Fruit fly (Drosophila melanogaster): ENCODE data around the gene Gen.
A peak's percentile ranks its signal among the peaks of the same experiment; 100 is the strongest.

Gene Gen

DNA sequence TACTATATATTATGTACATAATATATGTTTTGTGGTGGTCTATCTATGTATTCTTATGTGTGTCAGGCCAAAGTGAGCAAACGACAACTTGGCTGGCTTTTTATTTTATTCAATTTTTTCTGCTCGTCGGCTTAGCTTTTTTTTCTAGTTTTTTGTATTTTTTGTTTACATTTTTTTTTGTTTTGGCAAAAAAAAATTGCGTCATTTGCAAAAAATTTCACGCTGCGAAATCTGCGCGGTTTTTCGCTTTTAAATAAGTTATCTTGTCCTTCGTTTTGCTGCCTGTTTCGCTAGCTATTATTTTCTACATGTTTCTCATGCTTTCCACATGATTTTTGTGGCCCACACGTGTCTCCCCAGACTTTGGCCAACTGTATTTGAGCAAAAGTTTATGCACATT is 20.3 kb upstream of the Gen start:
- no peak for TF ChIP-seq CG8478 (optimal IDR thresholded peaks at IDR 0.05)
- TF ChIP-seq CTCF (optimal IDR thresholded peaks at IDR 0.05): no peak

DNA sequence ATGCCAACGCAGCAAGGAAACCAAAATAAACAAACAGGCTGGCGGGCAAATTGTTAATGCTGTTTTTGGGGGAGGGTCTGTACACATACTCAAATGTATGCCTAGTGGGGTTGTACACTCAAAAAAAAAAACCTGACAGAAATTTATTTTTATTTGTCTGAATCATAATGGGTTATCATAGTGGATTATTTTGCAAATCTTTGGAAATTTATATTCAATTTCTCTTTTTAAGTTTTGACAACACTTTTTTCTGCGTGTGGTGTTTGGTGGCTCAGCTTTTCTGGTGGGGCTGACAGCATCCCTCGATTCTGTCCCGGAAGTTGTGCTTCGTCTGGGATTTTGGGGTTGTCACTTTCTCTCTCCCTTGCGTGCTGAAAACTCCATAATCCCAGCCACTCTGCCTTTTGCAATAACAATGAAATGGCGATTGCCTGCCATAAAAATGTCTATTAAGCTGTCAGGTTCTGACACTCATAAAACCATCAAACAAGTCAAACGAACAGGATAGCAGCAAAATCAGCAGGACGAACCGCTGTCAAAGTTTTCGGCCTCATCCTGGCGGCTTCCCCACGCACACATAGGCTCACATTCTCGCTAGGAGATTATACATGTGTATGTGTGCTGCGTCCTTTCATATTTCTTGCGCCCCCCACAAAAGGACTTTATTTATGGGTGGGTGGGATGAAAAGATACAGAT is 2.9 kb upstream of the Gen start:
- TF ChIP-seq CTCF (optimal IDR thresholded peaks at IDR 0.05) (no peak), CG8478 (optimal IDR thresholded peaks at IDR 0.05) (no peak)

DNA sequence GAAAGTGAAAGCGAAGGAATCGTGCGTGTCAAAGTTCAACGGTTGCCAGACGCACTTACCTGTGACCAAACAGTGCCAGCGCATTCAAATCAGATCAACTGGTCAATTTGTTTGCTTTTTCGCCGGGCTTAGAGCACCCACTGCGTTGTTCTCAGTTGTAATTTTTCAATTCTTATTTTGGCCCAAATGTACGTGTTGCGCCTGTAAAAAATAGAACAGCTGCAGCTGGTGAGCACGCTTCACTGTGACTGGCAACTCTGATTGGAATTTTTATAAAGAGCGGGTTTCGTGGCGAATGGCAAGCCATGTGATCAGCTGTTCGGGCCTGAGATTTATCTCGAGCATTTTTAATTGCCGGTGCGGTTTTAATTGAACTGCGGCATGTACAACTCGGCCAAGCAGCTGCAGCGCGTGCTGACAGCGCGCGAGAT is 6.3 kb downstream of the Gen start, which contains the start of the genes Fitm and AlaRS-m:
Gene Fitm (minus strand): TSS at position 250 of the 431 bp plus-strand sequence.
Gene AlaRS-m (plus strand): TSS at position 285 of the 431 bp plus-strand sequence.
- TF ChIP-seq CTCF (optimal IDR thresholded peaks at IDR 0.05) (no peak), CG8478 (optimal IDR thresholded peaks at IDR 0.05) (no peak)

dm6 chr3L:5141380-5142101 is 10.6 kb downstream of the Gen start, which contains the start of the genes Dhrs4 and Gdap1:
TSS of gene Dhrs4 (minus strand) at chr3L:5141646.
TSS of gene Gdap1 (plus strand) at chr3L:5141953.
- TF ChIP-seq CG8478 (optimal IDR thresholded peaks at IDR 0.05) (no peak), CTCF (optimal IDR thresholded peaks at IDR 0.05) (no peak)

dm6 chr3L:5139312-5139711 is 12.9 kb downstream of the Gen start, which contains the start of the genes Tcs5 and CHMP2B:
TSS of gene Tcs5 (minus strand) at chr3L:5139395.
TSS of gene CHMP2B (plus strand) at chr3L:5139619.
- TF ChIP-seq CG8478 (optimal IDR thresholded peaks at IDR 0.05): no peak
- no peak for TF ChIP-seq CTCF (optimal IDR thresholded peaks at IDR 0.05)

DNA sequence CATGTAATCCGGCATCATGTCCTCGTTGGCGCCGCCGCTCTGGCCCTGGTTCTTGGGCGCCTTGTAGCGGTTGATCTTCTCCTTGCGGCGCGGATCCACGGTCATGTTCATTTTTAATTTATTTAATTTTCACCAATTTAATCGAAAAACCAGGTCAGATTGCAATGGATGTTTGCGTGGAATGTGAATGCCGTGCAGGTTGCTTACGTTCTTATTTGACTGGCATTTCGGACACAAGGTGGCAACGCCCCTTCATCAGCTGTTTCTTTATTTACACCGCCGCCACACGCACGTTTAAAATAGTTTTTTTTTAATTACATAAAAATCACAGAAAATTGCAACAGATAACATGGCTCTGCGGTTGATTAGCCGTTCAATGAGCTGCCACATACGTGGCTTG is 16.1 kb downstream of the Gen start, which contains the start of the genes CG10674 and CG4611:
Gene CG10674 (minus strand): TSS at position 170 of the 400 bp plus-strand sequence.
Gene CG4611 (plus strand): TSS at position 254 of the 400 bp plus-strand sequence.
- no peak for TF ChIP-seq CTCF (optimal IDR thresholded peaks at IDR 0.05)
- no peak for TF ChIP-seq CG8478 (optimal IDR thresholded peaks at IDR 0.05)

- no peak for TF ChIP-seq CG8478 (optimal IDR thresholded peaks at IDR 0.05)
These were observed 18.3 kb downstream of the Gen start, which contains the start of gene Yod1 for dm6 chr3L:5133704-5134430. TSS of gene Yod1 (plus strand) at chr3L:5133871.

- no peak for TF ChIP-seq CTCF (optimal IDR thresholded peaks at IDR 0.05)
- TF ChIP-seq CG8478 (optimal IDR thresholded peaks at IDR 0.05): no peak
These were observed 19.2 kb downstream of the Gen start, which contains the start of gene CG15213 for dm6 chr3L:5132966-5133365. TSS of gene CG15213 (minus strand) at chr3L:5133220.

DNA sequence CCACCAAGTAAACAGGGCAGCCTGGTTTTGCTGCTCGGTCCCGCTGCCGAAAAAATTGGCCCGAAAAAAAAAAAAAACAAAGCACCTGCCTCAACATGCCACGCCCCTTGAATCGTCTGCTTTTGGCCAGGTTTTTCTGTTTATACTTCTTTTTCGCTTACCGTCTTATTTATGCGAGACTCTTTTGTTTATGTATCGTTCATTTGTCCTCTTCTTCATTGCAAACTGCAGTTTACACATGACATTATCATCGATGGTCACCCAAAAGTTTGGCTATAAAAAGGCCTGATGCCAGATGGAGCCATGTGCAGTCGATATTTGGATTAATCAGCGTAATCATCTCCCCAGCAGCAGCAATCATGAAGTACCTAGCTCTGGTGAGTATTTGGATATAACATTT is 20.9 kb downstream of the Gen start, which contains the start of gene CG15212:
Gene CG15212 (plus strand): TSS at position 301 of the 400 bp plus-strand sequence.
- TF ChIP-seq CG8478 (optimal IDR thresholded peaks at IDR 0.05): no peak
- no peak for TF ChIP-seq CTCF (optimal IDR thresholded peaks at IDR 0.05)

DNA sequence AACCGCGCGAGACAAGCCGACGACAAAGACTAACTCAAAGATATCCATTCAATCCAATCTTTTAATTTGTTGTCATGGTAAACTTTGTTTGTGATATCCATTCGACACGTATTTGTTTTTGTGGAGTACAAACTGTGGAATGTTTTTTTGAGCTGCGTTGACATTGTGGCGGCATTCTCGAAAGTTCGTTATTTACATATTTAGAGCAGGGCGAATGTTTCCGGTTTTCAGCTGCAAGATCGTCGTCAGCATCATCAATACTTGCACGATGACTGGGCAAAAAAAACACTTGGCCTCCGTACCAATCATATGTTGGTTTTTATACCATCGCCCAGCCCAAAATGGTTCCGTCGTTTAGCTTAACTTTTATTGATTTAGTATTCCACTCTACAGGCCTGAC is 21.7 kb downstream of the Gen start:
- TF ChIP-seq CG8478 (optimal IDR thresholded peaks at IDR 0.05): no peak
- no peak for TF ChIP-seq CTCF (optimal IDR thresholded peaks at IDR 0.05)

- TF ChIP-seq CG8478 (optimal IDR thresholded peaks at IDR 0.05) (no peak), CTCF (optimal IDR thresholded peaks at IDR 0.05) (no peak)
These were observed 23.0 kb downstream of the Gen start, which contains the start of gene CG4597 for dm6 chr3L:5129199-5129598. TSS of gene CG4597 (plus strand) at chr3L:5129499.

DNA sequence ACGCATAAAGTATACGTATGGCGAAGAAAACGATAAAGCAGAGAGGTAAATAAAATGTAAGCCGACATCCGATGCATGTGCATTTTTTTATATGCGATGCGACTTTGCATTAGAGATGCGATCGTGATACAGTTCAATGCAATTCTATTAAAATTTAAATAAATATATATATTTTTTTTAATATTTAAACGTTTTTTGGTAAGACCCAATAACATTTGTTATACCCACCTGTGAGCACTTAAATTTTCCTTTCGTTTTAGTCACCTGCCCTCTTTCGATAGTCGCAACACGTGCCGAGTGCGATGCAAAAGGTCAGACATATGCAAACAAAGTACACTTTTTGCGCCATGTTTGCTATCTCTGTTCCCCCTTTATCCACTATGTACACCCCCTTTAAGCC is 24.0 kb downstream of the Gen start:
- no peak for TF ChIP-seq CTCF (optimal IDR thresholded peaks at IDR 0.05)
- TF ChIP-seq CG8478 (optimal IDR thresholded peaks at IDR 0.05): no peak

DNA sequence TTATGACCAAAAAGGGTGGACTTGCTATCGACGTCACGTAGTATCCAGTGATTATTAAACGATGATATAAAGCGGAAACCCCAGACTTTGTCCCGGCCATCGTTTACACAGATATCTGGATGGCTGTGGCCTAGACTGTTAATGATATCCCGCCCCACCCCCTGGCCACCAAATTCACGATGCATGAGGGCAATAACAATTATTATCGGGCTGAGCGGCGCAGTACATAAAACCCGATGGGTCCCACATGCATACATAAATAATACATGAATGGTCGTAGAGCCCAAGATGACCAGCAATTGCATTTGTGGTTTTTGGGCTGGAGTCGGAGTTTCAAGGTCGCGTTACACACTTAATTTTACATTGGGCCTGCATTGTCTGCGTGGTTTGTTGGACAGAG is 24.6 kb downstream of the Gen start:
- TF ChIP-seq CG8478 (optimal IDR thresholded peaks at IDR 0.05): no peak
- no peak for TF ChIP-seq CTCF (optimal IDR thresholded peaks at IDR 0.05)

dm6 chr3L:5125202-5125601 is 27.0 kb downstream of the Gen start:
- TF ChIP-seq CG8478 (optimal IDR thresholded peaks at IDR 0.05): no peak
- TF ChIP-seq CTCF (optimal IDR thresholded peaks at IDR 0.05): peak; percentile 72 to 83

- TF ChIP-seq CG8478 (optimal IDR thresholded peaks at IDR 0.05): no peak
- TF ChIP-seq CTCF (optimal IDR thresholded peaks at IDR 0.05): no peak
These were observed 50.1 kb downstream of the Gen start for dm6 chr3L:5102050-5102449.

Data from S2 (cell line).